Worm (Caenorhabditis elegans) whole organism, L1 larva: Measurements from ENCODE around the gene EEED8.4.

Experiments
- C34B4.2 ChIP-seq: sonication (generic microtip); optimal IDR thresholded peaks from 2 replicates; lab custom pipeline; 2017; ENCODE audit warnings: mild to moderate bottlenecking, missing genetic modification characterization, missing compliant biosample characterization
- Y116A8C.19 ChIP-seq: sonication (generic microtip); optimal IDR thresholded peaks from 2 replicates; lab custom pipeline; 2016; ENCODE audit warnings: missing compliant biosample characterization, missing genetic modification characterization, borderline replicate concordance
- aha-1 ChIP-seq: fragments of 150-350 bp; optimal IDR thresholded peaks from 2 replicates; lab custom pipeline; 2014; ENCODE audit warnings: missing biosample characterization, missing genetic modification characterization
- alr-1 ChIP-seq: fragments of 200-800 bp; sonication (Bioruptor generic); optimal IDR thresholded peaks from 2 replicates; lab custom pipeline; 2018; ENCODE audit warnings: borderline replicate concordance, mild to moderate bottlenecking, missing genetic modification characterization, missing compliant biosample characterization
- ama-1 ChIP-seq: fragments of 150-350 bp; optimal IDR thresholded peaks from 2 replicates; lab custom pipeline; 2014
- ceh-63 ChIP-seq: fragments of 200-800 bp; sonication (Bioruptor generic); optimal IDR thresholded peaks from 2 replicates; lab custom pipeline; 2018; ENCODE audit warnings: mild to moderate bottlenecking, missing genetic modification characterization, missing compliant biosample characterization
- ceh-82 ChIP-seq, 3 experiments: fragments of 150-350 bp in 1 of 3; sonication (generic microtip) in 2 of 3; optimal IDR thresholded peaks; 2 replicates each; lab custom pipeline; 2014 to 2017; ENCODE audit warnings: missing biosample characterization in 3 of 3, missing genetic modification characterization in 3 of 3
- ceh-88 ChIP-seq: fragments of 200-800 bp; sonication (Bioruptor generic); IDR thresholded peaks from 2 replicates; pipeline ENCODE4 v1.3.6; 2022; ENCODE audit warnings: missing genetic modification characterization, missing compliant biosample characterization
- ceh-90 ChIP-seq: sonication (generic microtip); optimal IDR thresholded peaks from 2 replicates; lab custom pipeline; 2016; ENCODE audit warnings: missing genetic modification characterization, missing compliant biosample characterization
- dsc-1 ChIP-seq: sonication (generic microtip); optimal IDR thresholded peaks from 2 replicates; lab custom pipeline; 2016; ENCODE audit warnings: mild to moderate bottlenecking, missing genetic modification characterization, missing compliant biosample characterization
- efl-3 ChIP-seq: fragments of 200-800 bp; sonication (Bioruptor generic); optimal IDR thresholded peaks from 2 replicates; lab custom pipeline; 2018; ENCODE audit warnings: mild to moderate bottlenecking, missing genetic modification characterization, missing compliant biosample characterization
- egl-13 ChIP-seq: sonication (generic microtip); optimal IDR thresholded peaks from 2 replicates; lab custom pipeline; 2016; ENCODE audit warnings: missing genotype, missing genetic modification reagents, missing genetic modification characterization, missing compliant biosample characterization
- egl-27 ChIP-seq, 2 experiments: fragments of 150-350 bp in 1 of 2; sonication (generic microtip); optimal IDR thresholded peaks; 3 replicates each; lab custom pipeline; 2017 to 2018; ENCODE audit warnings: missing biosample characterization in 2 of 2, missing genetic modification characterization in 2 of 2, missing genetic modification reagents in 2 of 2
- elt-3 ChIP-seq, 6 experiments: fragments of 150-350 bp in 1 of 6; sonication (generic microtip); optimal IDR thresholded peaks; 2 replicates each; lab custom pipeline; 2017 to 2018; ENCODE audit warnings: missing biosample characterization in 6 of 6, missing genetic modification characterization in 6 of 6, inconsistent platforms in 1 of 6
- fkh-10 ChIP-seq: sonication (generic microtip); optimal IDR thresholded peaks from 2 replicates; lab custom pipeline; 2017; ENCODE audit warnings: missing biosample characterization, missing genetic modification reagents, missing genetic modification characterization
- fkh-8 ChIP-seq: sonication (generic microtip); optimal IDR thresholded peaks from 2 replicates; lab custom pipeline; 2016; ENCODE audit warnings: mild to moderate bottlenecking, missing genetic modification characterization, missing compliant biosample characterization
- fos-1 ChIP-seq: fragments of 150-350 bp; optimal IDR thresholded peaks from 2 replicates; lab custom pipeline; 2014; ENCODE audit warnings: missing biosample characterization, missing genetic modification characterization
- hlh-17 ChIP-seq: fragments of 200-800 bp; sonication (Bioruptor generic); optimal IDR thresholded peaks from 2 replicates; lab custom pipeline; 2018; ENCODE audit warnings: missing genetic modification characterization, mild to moderate bottlenecking, missing compliant biosample characterization, moderate library complexity, borderline replicate concordance
- hpl-2 ChIP-seq: fragments of 150-350 bp; optimal IDR thresholded peaks from 2 replicates; lab custom pipeline; 2014; ENCODE audit warnings: missing biosample characterization, missing genetic modification reagents, missing genetic modification characterization
- isw-1 ChIP-seq: fragments of 200-800 bp; sonication (Bioruptor generic); IDR thresholded peaks from 2 replicates; pipeline ENCODE4 v1.3.6; 2022; ENCODE audit warnings: missing genetic modification characterization, missing compliant biosample characterization
- lin-15B ChIP-seq: fragments of 150-350 bp; sonication (generic microtip); optimal IDR thresholded peaks from 3 replicates; lab custom pipeline; 2014; ENCODE audit warnings: missing biosample characterization, missing genetic modification characterization
- lin-35 ChIP-seq, 2 experiments: fragments of 150-350 bp; optimal IDR thresholded peaks; 2 replicates each; lab custom pipeline; 2014; ENCODE audit warnings: missing biosample characterization in 2 of 2, missing genetic modification characterization in 2 of 2, missing genetic modification reagents in 2 of 2
- lsy-2 ChIP-seq, 2 experiments: fragments of 150-350 bp; optimal IDR thresholded peaks; 2 replicates each; lab custom pipeline; 2014; ENCODE audit warnings: missing biosample characterization in 2 of 2, missing genetic modification characterization in 2 of 2
- mab-9 ChIP-seq: fragments of 200-800 bp; sonication (Bioruptor generic); IDR thresholded peaks from 2 replicates; pipeline ENCODE4 v1.3.6; 2022; ENCODE audit warnings: missing genetic modification reagents, missing genetic modification characterization, missing compliant biosample characterization
- mef-2 ChIP-seq: fragments of 150-350 bp; optimal IDR thresholded peaks from 2 replicates; lab custom pipeline; 2014; ENCODE audit warnings: missing biosample characterization, missing genetic modification characterization
- mep-1 ChIP-seq: fragments of 150-350 bp; optimal IDR thresholded peaks from 2 replicates; lab custom pipeline; 2014; ENCODE audit warnings: missing biosample characterization, missing genetic modification characterization
- nhr-11 ChIP-seq: fragments of 150-350 bp; optimal IDR thresholded peaks from 2 replicates; lab custom pipeline; 2014; ENCODE audit warnings: missing biosample characterization, missing genetic modification characterization
- nhr-19 ChIP-seq: fragments of 200-800 bp; sonication (Bioruptor generic); conservative IDR thresholded peaks from 2 replicates; pipeline ENCODE4 v1.3.6; 2022; ENCODE audit warnings: missing genetic modification characterization, missing compliant biosample characterization
- nhr-28 ChIP-seq: fragments of 150-350 bp; optimal IDR thresholded peaks from 2 replicates; lab custom pipeline; 2014; ENCODE audit warnings: missing biosample characterization, missing genetic modification characterization
- nhr-76 ChIP-seq: sonication (generic microtip); optimal IDR thresholded peaks from 2 replicates; lab custom pipeline; 2017; ENCODE audit warnings: missing biosample characterization, missing genetic modification characterization
- nhr-77 ChIP-seq: fragments of 150-350 bp; optimal IDR thresholded peaks from 2 replicates; lab custom pipeline; 2014; ENCODE audit warnings: missing biosample characterization, missing genetic modification characterization
- nhr-85 ChIP-seq: sonication (generic microtip); peaks from one replicate; lab custom pipeline; 2016; ENCODE audit warnings: missing genetic modification characterization, inconsistent platforms, missing compliant biosample characterization
- nhr-90 ChIP-seq: sonication (generic microtip); optimal IDR thresholded peaks from 2 replicates; lab custom pipeline; 2016; ENCODE audit warnings: mild to moderate bottlenecking, missing genetic modification characterization, missing compliant biosample characterization; ENCODE audit not compliant: poor library complexity
- pag-3 ChIP-seq: sonication (generic microtip); optimal IDR thresholded peaks from 2 replicates; lab custom pipeline; 2017; ENCODE audit warnings: missing genetic modification characterization, mild to moderate bottlenecking, missing compliant biosample characterization, antibody characterized with exemption, borderline replicate concordance; ENCODE audit not compliant: insufficient read depth
- pax-3 ChIP-seq: fragments of 200-800 bp; sonication (Bioruptor generic); optimal IDR thresholded peaks from 2 replicates; lab custom pipeline; 2018; ENCODE audit warnings: mild to moderate bottlenecking, missing genetic modification characterization, moderate library complexity, missing compliant biosample characterization
- pqm-1 ChIP-seq: sonication (generic microtip); optimal IDR thresholded peaks from 3 replicates; lab custom pipeline; 2017; ENCODE audit warnings: missing biosample characterization, missing genetic modification characterization
- skn-1 ChIP-seq: fragments of 150-350 bp; optimal IDR thresholded peaks from 2 replicates; lab custom pipeline; 2014; ENCODE audit warnings: missing biosample characterization, missing genetic modification characterization
- snu-23 ChIP-seq: sonication (generic microtip); optimal IDR thresholded peaks from 2 replicates; lab custom pipeline; 2016; ENCODE audit warnings: missing genetic modification characterization, missing compliant biosample characterization
- sptf-1 ChIP-seq: fragments of 150-350 bp; optimal IDR thresholded peaks from 2 replicates; lab custom pipeline; 2014; ENCODE audit warnings: missing biosample characterization, missing genetic modification characterization
- tbx-2 ChIP-seq: sonication (generic microtip); optimal IDR thresholded peaks from 2 replicates; lab custom pipeline; 2016; ENCODE audit warnings: missing genetic modification characterization, missing compliant biosample characterization
- tlp-1 ChIP-seq: fragments of 150-350 bp; optimal IDR thresholded peaks from 2 replicates; lab custom pipeline; 2014; ENCODE audit warnings: missing biosample characterization, missing genetic modification characterization
- unc-62 ChIP-seq: fragments of 150-350 bp; optimal IDR thresholded peaks from 2 replicates; lab custom pipeline; 2014; ENCODE audit warnings: missing biosample characterization, missing genetic modification reagents, missing genetic modification characterization
- unc-86 ChIP-seq: sonication (generic microtip); optimal IDR thresholded peaks from 2 replicates; lab custom pipeline; 2016; ENCODE audit warnings: missing genetic modification characterization, missing compliant biosample characterization
- xbp-1 ChIP-seq: sonication (generic microtip); optimal IDR thresholded peaks from 2 replicates; lab custom pipeline; 2016; ENCODE audit warnings: missing genetic modification characterization, missing compliant biosample characterization
- zag-1 ChIP-seq: fragments of 150-350 bp; optimal IDR thresholded peaks from 2 replicates; lab custom pipeline; 2014; ENCODE audit warnings: missing biosample characterization, missing genetic modification characterization
- zip-4 ChIP-seq: fragments of 200-800 bp; sonication (Bioruptor generic); optimal IDR thresholded peaks from 2 replicates; lab custom pipeline; 2018; ENCODE audit warnings: mild to moderate bottlenecking, missing genetic modification characterization, moderate library complexity, missing compliant biosample characterization
- ztf-11 ChIP-seq, 2 experiments: sonication (generic microtip); optimal IDR thresholded peaks; 2 replicates each; lab custom pipeline; 2016 to 2017; ENCODE audit warnings: missing genetic modification characterization in 2 of 2, missing biosample characterization in 1 of 2, missing compliant biosample characterization in 1 of 2
- ztf-4 ChIP-seq: fragments of 150-350 bp; optimal IDR thresholded peaks from 2 replicates; lab custom pipeline; 2014; ENCODE audit warnings: missing biosample characterization, missing genetic modification characterization

The EEED8.4 gene

ce11 chrII:5426054-5426453 is 16.9 kb downstream of the EEED8.4 start (continued):
- TF ChIP-seq nhr-28 (tag; lab: Kevin White, UChicago) (no peak), zag-1 (tag; lab: Kevin White, UChicago) (no peak), C34B4.2 (no peak), nhr-77 (tag; lab: Kevin White, UChicago) (no peak), elt-3 (tag; optimal IDR thresholded peaks at IDR 0.05; lab: Kevin White, UChicago) (peak in 1 of 6 experiments; percentile 74), sptf-1 (tag; lab: Kevin White, UChicago) (no peak), nhr-85 (tag; lab: Kevin White, UChicago) (peak; percentile 79), isw-1 (GFP tag; lab: Robert Waterston, UW) (no peak), tlp-1 (no peak), alr-1 (tag; lab: Kevin White, UChicago) (no peak), pag-3 (no peak), snu-23 (peak; percentile 81), lin-35 (GFP tag; optimal IDR thresholded peaks at IDR 0.05; lab: Kevin White, UChicago) (peak; percentile 60 to 78), skn-1 (peak; percentile 17), ztf-11 (tag; optimal IDR thresholded peaks at IDR 0.05; lab: Kevin White, UChicago) (no peak), hlh-17 (GFP tag; lab: Kevin White, UChicago) (no peak), egl-13 (no peak), mef-2 (tag; lab: Kevin White, UChicago) (no peak), mep-1 (tag; lab: Kevin White, UChicago) (peak; percentile 70), pqm-1 (tag; lab: Kevin White, UChicago) (no peak), tbx-2 (tag; lab: Kevin White, UChicago) (no peak), ceh-88 (no peak), nhr-11 (tag; lab: Kevin White, UChicago) (no peak), ceh-63 (GFP tag; lab: Kevin White, UChicago) (no peak), fkh-10 (GFP tag; lab: Kevin White, UChicago) (no peak), nhr-90 (tag; lab: Kevin White, UChicago) (peak; percentile 17), egl-27 (tag; optimal IDR thresholded peaks at IDR 0.05; lab: Kevin White, UChicago) (no peak), nhr-76 (tag; lab: Kevin White, UChicago) (no peak), pax-3 (no peak), hpl-2 (GFP tag; lab: Kevin White, UChicago) (no peak)
- TF ChIP-seq, all 84 proteins: peak for 27

- peak; percentile 12 for TF ChIP-seq nhr-85 (tag; lab: Kevin White, UChicago)
- TF ChIP-seq pag-3 = no peak
Observed at ce11 chrII:5426470-5426869, 17.4 kb downstream of the EEED8.4 start.

- no peak for TF ChIP-seq lin-15B (tag; lab: Kevin White, UChicago)
- TF ChIP-seq ceh-90 (tag; lab: Kevin White, UChicago) = no peak
- no peak for TF ChIP-seq fkh-10 (GFP tag; lab: Kevin White, UChicago)
- TF ChIP-seq tbx-2 (tag; lab: Kevin White, UChicago) = no peak
- TF ChIP-seq tlp-1 = no peak
- TF ChIP-seq skn-1 = peak; percentile 19
- TF ChIP-seq aha-1 = no peak
- TF ChIP-seq nhr-19 (GFP tag; lab: Robert Waterston, UW) = no peak
- no peak for TF ChIP-seq mef-2 (tag; lab: Kevin White, UChicago)
- TF ChIP-seq ceh-82 (tag; optimal IDR thresholded peaks at IDR 0.05; lab: Kevin White, UChicago) = peak in 1 of 3 experiments; percentile 31
- no peak for TF ChIP-seq ceh-63 (GFP tag; lab: Kevin White, UChicago)
- TF ChIP-seq fos-1 = no peak
- TF ChIP-seq ztf-4 (tag; lab: Kevin White, UChicago) = no peak
- TF ChIP-seq mep-1 (tag; lab: Kevin White, UChicago) = no peak
- TF ChIP-seq fkh-8 (tag; lab: Kevin White, UChicago) = no peak
- TF ChIP-seq egl-13 = no peak
- TF ChIP-seq dsc-1 (tag; lab: Kevin White, UChicago) = no peak
- no peak for TF ChIP-seq unc-86 (tag; lab: Kevin White, UChicago)
- TF ChIP-seq mab-9 (GFP tag; lab: Robert Waterston, UW) = no peak
- TF ChIP-seq unc-62 = no peak
- peak; percentile 68 for TF ChIP-seq xbp-1 (tag; lab: Kevin White, UChicago)
- no peak for TF ChIP-seq Y116A8C.19 (tag; lab: Kevin White, UChicago)
- TF ChIP-seq lsy-2 (tag; optimal IDR thresholded peaks at IDR 0.05; lab: Kevin White, UChicago) = peak in 1 of 2 experiments; percentile 15
- no peak for TF ChIP-seq ama-1
- no peak for TF ChIP-seq efl-3 (GFP tag; lab: Kevin White, UChicago)
- no peak for TF ChIP-seq zip-4
- TF ChIP-seq nhr-90 (tag; lab: Kevin White, UChicago) = no peak
- no peak for TF ChIP-seq isw-1 (GFP tag; lab: Robert Waterston, UW)
Observed at ce11 chrII:5429522-5430257, 20.6 kb downstream of the EEED8.4 start, which contains the start of the genes F07F6.4 and F07F6.2. Gene F07F6.4 (minus strand): TSS chrII:5429572. Gene F07F6.2 (plus strand): TSS chrII:5430207.
